Fruit fly (Drosophila melanogaster) whole organism, adult: ENCODE results near the gene CG16779.

Source experiments
- CG12768 ChIP-seq: fragments of 200-800 bp; sonication (Bioruptor generic); optimal IDR thresholded peaks from 2 replicates; lab custom pipeline; 2017; ENCODE audit warnings: missing biosample characterization, missing genetic modification characterization, mild to moderate bottlenecking, moderate library complexity, missing genetic modification reagents
- CG1620 ChIP-seq: fragments of 200-800 bp; sonication (Bioruptor generic); optimal IDR thresholded peaks from 2 replicates; lab custom pipeline; 2016; ENCODE audit warnings: missing biosample characterization, missing genetic modification characterization
- CG33017 ChIP-seq: fragments of 200-800 bp; sonication (Bioruptor generic); optimal IDR thresholded peaks from 2 replicates; lab custom pipeline; 2018; ENCODE audit warnings: missing biosample characterization, mild to moderate bottlenecking, missing genetic modification characterization, moderate library complexity
- Crg-1 ChIP-seq: fragments of 200-800 bp; sonication (Bioruptor generic); optimal IDR thresholded peaks from 2 replicates; lab custom pipeline; 2016; ENCODE audit warnings: missing biosample characterization, missing genetic modification characterization
- toe ChIP-seq: fragments of 200-800 bp; sonication (Bioruptor generic); optimal IDR thresholded peaks from 2 replicates; lab custom pipeline; 2016; ENCODE audit warnings: missing biosample characterization, missing genetic modification characterization

DNA sequence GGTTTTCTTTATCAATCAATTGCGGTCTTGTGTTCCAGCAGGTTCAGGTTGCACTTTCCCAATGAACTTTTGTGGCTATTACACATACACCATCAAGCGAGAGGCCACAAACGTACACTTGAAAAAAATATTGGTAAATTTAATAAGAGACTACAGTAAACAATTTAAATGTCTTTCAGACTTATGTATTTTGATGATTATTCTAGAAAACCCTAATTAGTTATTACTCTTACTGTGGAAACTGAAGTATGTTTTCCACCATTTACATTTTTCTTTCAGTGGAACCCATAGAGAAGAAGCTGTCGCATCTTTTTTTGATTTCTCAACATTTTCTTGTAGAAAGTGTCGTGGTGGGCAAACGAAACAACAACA, 40.6 kb upstream of the CG16779 start:
- TF ChIP-seq CG12768 (GFP tag; lab: Kevin White, UChicago): no peak
- no peak for TF ChIP-seq Crg-1 (GFP tag; lab: Kevin White, UChicago)
- peak; percentile 26 for TF ChIP-seq CG1620 (GFP tag; lab: Kevin White, UChicago)
- peak; percentile 46 for TF ChIP-seq CG33017 (tag; lab: Kevin White, UChicago)
- no peak for TF ChIP-seq toe (GFP tag; lab: Kevin White, UChicago)
